1 fruit fly cellular context compared by ENCODE assay signal in the genomic region with DNA sequence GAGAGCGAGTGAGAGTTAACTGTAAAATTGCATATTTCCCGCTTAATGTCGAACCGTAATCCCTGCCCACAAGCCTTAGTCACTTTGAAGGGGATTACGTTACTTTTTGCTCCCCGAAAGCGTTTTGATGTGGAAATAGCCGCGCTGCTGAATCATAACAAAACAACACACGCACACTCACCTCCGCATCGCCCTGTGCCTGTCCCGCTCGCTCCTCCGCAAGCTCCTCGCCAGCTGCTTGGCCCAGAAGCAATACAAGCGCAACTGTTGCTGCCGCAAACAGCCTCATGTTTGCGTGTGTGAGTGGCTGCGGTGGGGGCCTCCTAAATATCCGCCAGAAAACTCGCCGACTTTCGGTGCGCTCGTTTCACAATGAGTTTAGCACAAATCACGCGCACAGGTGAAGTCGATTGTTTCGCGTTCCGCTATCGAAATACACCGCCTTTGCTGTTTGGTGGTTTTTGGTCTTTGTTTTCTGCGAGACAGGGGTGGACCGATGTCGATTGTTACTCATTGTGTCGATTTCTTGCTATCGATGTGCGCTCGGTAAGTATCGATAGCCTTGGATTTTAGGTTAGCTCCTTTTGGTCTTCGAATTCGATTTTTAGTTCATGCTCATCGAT.
TF ChIP-seq lines count a peak whose summit lies in the region.

Gene CtsF (minus strand): TSS at position 503 of the 623 bp plus-strand sequence.

TF ChIP-seq in whole organism, embryonic, 481 proteins besides CTCF, POLR2A, EP300 and RAD21 (continued from another document and continues in another):
- TF ChIP-seq Vsx1 (GFP tag; optimal IDR thresholded peaks at IDR 0.05; lab: Kevin White, UChicago) (no peak), NK7.1 (GFP tag; optimal IDR thresholded peaks at IDR 0.05; lab: Kevin White, UChicago) (peak; percentile 8), Fer3 (tag; optimal IDR thresholded peaks at IDR 0.05; lab: Kevin White, UChicago) (no peak), CG11504 (tag; optimal IDR thresholded peaks at IDR 0.05; lab: Kevin White, UChicago) (peak; percentile 13), knrl (GFP tag; IDR thresholded peaks at IDR 0.05; lab: Robert Waterston, UW; ENCODE audit: partially characterized antibody) (peak; percentile 97), wor (GFP tag; IDR thresholded peaks at IDR 0.05; lab: Robert Waterston, UW) (no peak), CG34224 (GFP tag; IDR thresholded peaks at IDR 0.05; lab: Robert Waterston, UW; ENCODE audit: partially characterized antibody) (peak; percentile 100), CG1024 (GFP tag; IDR thresholded peaks at IDR 0.05; lab: Robert Waterston, UW) (no peak), ham (GFP tag; IDR thresholded peaks at IDR 0.05; lab: Robert Waterston, UW) (no peak), az2 (GFP tag; optimal IDR thresholded peaks at IDR 0.05; lab: Kevin White, UChicago) (no peak), lov (optimal IDR thresholded peaks at IDR 0.05; lab: Kevin White, UChicago) (no peak), lov (GFP tag; IDR thresholded peaks at IDR 0.05; lab: Robert Waterston, UW) (0 out of 3 replicates have a peak, but pooled peaks have one; percentile 21), CG1832 (GFP tag; optimal IDR thresholded peaks at IDR 0.05; lab: Kevin White, UChicago) (peak; percentile 84), dmrt11E (tag; optimal IDR thresholded peaks at IDR 0.05; lab: Kevin White, UChicago) (no peak), CG8290 (GFP tag; optimal IDR thresholded peaks at IDR 0.05; lab: Kevin White, UChicago) (no peak), CG8290 (tag; optimal IDR thresholded peaks at IDR 0.05; lab: Kevin White, UChicago) (peak in 1 of 2 experiments; percentile 25), CG9797 (GFP tag; optimal IDR thresholded peaks at IDR 0.05; lab: Kevin White, UChicago) (peak; percentile 39), pita (GFP tag; optimal IDR thresholded peaks at IDR 0.05; lab: Kevin White, UChicago) (no peak), Dek (tag; optimal IDR thresholded peaks at IDR 0.05; lab: Kevin White, UChicago) (no peak), CG12744 (GFP tag; optimal IDR thresholded peaks at IDR 0.05; lab: Kevin White, UChicago) (no peak), kah (GFP tag; optimal IDR thresholded peaks at IDR 0.05; lab: Kevin White, UChicago) (peak; percentile 55), D (optimal IDR thresholded peaks at IDR 0.05; lab: Kevin White, UChicago) (peak; percentile 71), D (GFP tag; optimal IDR thresholded peaks at IDR 0.05; lab: Kevin White, UChicago) (no peak), ssp (GFP tag; IDR thresholded peaks at IDR 0.05; lab: Robert Waterston, UW) (0 out of 2 replicates have a peak, but pooled peaks have one; percentile 20), salm (tag; optimal IDR thresholded peaks at IDR 0.05; lab: Kevin White, UChicago) (no peak), bcd (GFP tag; optimal IDR thresholded peaks at IDR 0.05; lab: Kevin White, UChicago) (no peak), MBD-R2 (GFP tag; IDR thresholded peaks at IDR 0.05; lab: Robert Waterston, UW) (peak; percentile 70), CG32532 (GFP tag; IDR thresholded peaks at IDR 0.05; lab: Robert Waterston, UW) (peak; percentile 34; the same call in 1 of the 2 replicates), GATAe (GFP tag; conservative IDR thresholded peaks at IDR 0.05; lab: Robert Waterston, UW) (no peak), insv (GFP tag; optimal IDR thresholded peaks at IDR 0.05; lab: Kevin White, UChicago) (no peak), CG8944 (GFP tag; optimal IDR thresholded peaks at IDR 0.05; lab: Kevin White, UChicago) (no peak), CG13424 (tag; optimal IDR thresholded peaks at IDR 0.05; lab: Kevin White, UChicago) (no peak), Oaz (GFP tag; IDR thresholded peaks at IDR 0.05; lab: Robert Waterston, UW) (no peak), Bdp1 (GFP tag; optimal IDR thresholded peaks at IDR 0.05; lab: Kevin White, UChicago) (no peak), CG10209 (GFP tag; optimal IDR thresholded peaks at IDR 0.05; lab: Kevin White, UChicago) (no peak), psq (GFP tag; optimal IDR thresholded peaks at IDR 0.05; lab: Kevin White, UChicago) (no peak), Xbp1 (GFP tag; optimal IDR thresholded peaks at IDR 0.05; lab: Kevin White, UChicago) (peak; percentile 12), CG11456 (GFP tag; IDR thresholded peaks at IDR 0.05; lab: Robert Waterston, UW) (no peak; the same call in 2 of the 3 replicates), Dip3 (GFP tag; optimal IDR thresholded peaks at IDR 0.05; lab: Kevin White, UChicago) (no peak), gcm (GFP tag; optimal IDR thresholded peaks at IDR 0.05; lab: Kevin White, UChicago) (no peak), lab (GFP tag; optimal IDR thresholded peaks at IDR 0.05; lab: Kevin White, UChicago) (peak; percentile 54), Sry-β (GFP tag; optimal IDR thresholded peaks at IDR 0.05; lab: Kevin White, UChicago) (no peak), Hmx (GFP tag; optimal IDR thresholded peaks at IDR 0.05; lab: Kevin White, UChicago) (no peak), run (tag; optimal IDR thresholded peaks at IDR 0.05; lab: Kevin White, UChicago) (peak; percentile 47), CG14667 (GFP tag; IDR thresholded peaks at IDR 0.05; lab: Robert Waterston, UW) (no peak), CG11398 (GFP tag; optimal IDR thresholded peaks at IDR 0.05; lab: Kevin White, UChicago) (peak; percentile 28), tin (GFP tag; optimal IDR thresholded peaks at IDR 0.05; lab: Kevin White, UChicago) (no peak), Stat92E (GFP tag; optimal IDR thresholded peaks at IDR 0.05; lab: Kevin White, UChicago) (peak in 1 of 3 experiments; percentile 27), D19B (GFP tag; optimal IDR thresholded peaks at IDR 0.05; lab: Kevin White, UChicago) (no peak), hbn (GFP tag; IDR thresholded peaks at IDR 0.05; lab: Robert Waterston, UW; ENCODE audit: partially characterized antibody) (peak; percentile 98), hkb (optimal IDR thresholded peaks at IDR 0.05; lab: Kevin White, UChicago) (no peak), hkb (GFP tag; IDR thresholded peaks at IDR 0.05; lab: Robert Waterston, UW) (no peak), HLH3B (GFP tag; IDR thresholded peaks at IDR 0.05; lab: Robert Waterston, UW) (no peak), CG31365 (tag; optimal IDR thresholded peaks at IDR 0.05; lab: Kevin White, UChicago) (no peak), odd (GFP tag; optimal IDR thresholded peaks at IDR 0.05; lab: Kevin White, UChicago) (peak; percentile 35), CG7745 (tag; optimal IDR thresholded peaks at IDR 0.05; lab: Kevin White, UChicago) (no peak), CG10543 (GFP tag; optimal IDR thresholded peaks at IDR 0.05; lab: Kevin White, UChicago) (peak; percentile 64), CG34376 (GFP tag; optimal IDR thresholded peaks at IDR 0.05; lab: Kevin White, UChicago) (peak; percentile 42), crc (GFP tag; optimal IDR thresholded peaks at IDR 0.05; lab: Kevin White, UChicago) (no peak), D19A (tag; optimal IDR thresholded peaks at IDR 0.05; lab: Kevin White, UChicago) (no peak), Rx (GFP tag; IDR thresholded peaks at IDR 0.05; lab: Robert Waterston, UW) (no peak), CG33213 (GFP tag; optimal IDR thresholded peaks at IDR 0.05; lab: Kevin White, UChicago) (peak; percentile 37), CG1529 (GFP tag; optimal IDR thresholded peaks at IDR 0.05; lab: Kevin White, UChicago) (no peak), unpg (GFP tag; optimal IDR thresholded peaks at IDR 0.05; lab: Kevin White, UChicago) (peak; percentile 3), CG15011 (GFP tag; optimal IDR thresholded peaks at IDR 0.05; lab: Kevin White, UChicago) (no peak), CG14014 (GFP tag; IDR thresholded peaks at IDR 0.05; lab: Robert Waterston, UW) (no peak), ac (GFP tag; optimal IDR thresholded peaks at IDR 0.05; lab: Kevin White, UChicago) (no peak), CG1603 (tag; optimal IDR thresholded peaks at IDR 0.05; lab: Kevin White, UChicago) (peak; percentile 48), CG4424 (GFP tag; optimal IDR thresholded peaks at IDR 0.05; lab: Kevin White, UChicago) (no peak), CG10462 (GFP tag; optimal IDR thresholded peaks at IDR 0.05; lab: Kevin White, UChicago) (no peak), CG30020 (tag; optimal IDR thresholded peaks at IDR 0.05; lab: Kevin White, UChicago) (peak; percentile 43), Gsc (GFP tag; IDR thresholded peaks at IDR 0.05; lab: Robert Waterston, UW) (no peak), CG13296 (GFP tag; optimal IDR thresholded peaks at IDR 0.05; lab: Kevin White, UChicago) (peak; percentile 30), bigmax (GFP tag; optimal IDR thresholded peaks at IDR 0.05; lab: Kevin White, UChicago) (peak; percentile 99), CG18476 (GFP tag; optimal IDR thresholded peaks at IDR 0.05; lab: Kevin White, UChicago) (no peak), Adf1 (GFP tag; IDR thresholded peaks at IDR 0.05; lab: Robert Waterston, UW) (peak; percentile 67), CG43689 (GFP tag; IDR thresholded peaks at IDR 0.05; lab: Robert Waterston, UW) (no peak), pb (GFP tag; optimal IDR thresholded peaks at IDR 0.05; lab: Kevin White, UChicago) (no peak), cas (GFP tag; IDR thresholded peaks at IDR 0.05; lab: Robert Waterston, UW) (no peak), fd102C (GFP tag; optimal IDR thresholded peaks at IDR 0.05; lab: Kevin White, UChicago) (no peak), CG4820 (GFP tag; optimal IDR thresholded peaks at IDR 0.05; lab: Kevin White, UChicago) (no peak), MESR4 (GFP tag; optimal IDR thresholded peaks at IDR 0.05; lab: Kevin White, UChicago) (peak; percentile 90), pfk (GFP tag; optimal IDR thresholded peaks at IDR 0.05; lab: Kevin White, UChicago) (no peak), Bgb (GFP tag; IDR thresholded peaks at IDR 0.05; lab: Robert Waterston, UW; ENCODE audit: partially characterized antibody) (peak; percentile 100), stc (GFP tag; IDR thresholded peaks at IDR 0.05; lab: Robert Waterston, UW) (peak; percentile 29; the same call in 1 of the 2 replicates), Hey (tag; optimal IDR thresholded peaks at IDR 0.05; lab: Kevin White, UChicago) (no peak), nmo (GFP tag; optimal IDR thresholded peaks at IDR 0.05; lab: Kevin White, UChicago) (peak; percentile 41), emc (GFP tag; optimal IDR thresholded peaks at IDR 0.05; lab: Kevin White, UChicago) (no peak), Bteb2 (GFP tag; optimal IDR thresholded peaks at IDR 0.05; lab: Kevin White, UChicago) (no peak), E2f2 (GFP tag; IDR thresholded peaks at IDR 0.05; lab: Robert Waterston, UW) (peak; percentile 95), p53 (GFP tag; optimal IDR thresholded peaks at IDR 0.05; lab: Kevin White, UChicago) (peak; percentile 0), CG10366 (GFP tag; IDR thresholded peaks at IDR 0.05; lab: Robert Waterston, UW) (no peak), nerfin-2 (GFP tag; IDR thresholded peaks at IDR 0.05; lab: Robert Waterston, UW; ENCODE audit: partially characterized antibody) (peak; percentile 100), ap (GFP tag; IDR thresholded peaks at IDR 0.05; lab: Robert Waterston, UW) (no peak), Mes4 (GFP tag; optimal IDR thresholded peaks at IDR 0.05; lab: Kevin White, UChicago) (peak; percentile 11), sna (GFP tag; IDR thresholded peaks at IDR 0.05; lab: Robert Waterston, UW; ENCODE audit: partially characterized antibody) (peak; percentile 99), CG3281 (GFP tag; optimal IDR thresholded peaks at IDR 0.05; lab: Kevin White, UChicago) (no peak), CG14860 (GFP tag; IDR thresholded peaks at IDR 0.05; lab: Robert Waterston, UW; ENCODE audit: partially characterized antibody) (peak; percentile 100), sens (GFP tag; lab: Kevin White, UChicago) (peak; percentile 38), btn (GFP tag; optimal IDR thresholded peaks at IDR 0.05; lab: Kevin White, UChicago) (no peak), zfh1 (GFP tag; IDR thresholded peaks at IDR 0.05; lab: Robert Waterston, UW) (no peak), jigr1 (GFP tag; IDR thresholded peaks at IDR 0.05; lab: Robert Waterston, UW) (no peak), jing (GFP tag; optimal IDR thresholded peaks at IDR 0.05; lab: Kevin White, UChicago) (no peak), chn (GFP tag; optimal IDR thresholded peaks at IDR 0.05; lab: Kevin White, UChicago) (peak; percentile 15), ttk (GFP tag; IDR thresholded peaks at IDR 0.05; lab: Robert Waterston, UW) (no peak), CG12236 (GFP tag; optimal IDR thresholded peaks at IDR 0.05; lab: Kevin White, UChicago) (no peak), CG9932 (GFP tag; IDR thresholded peaks at IDR 0.05; lab: Robert Waterston, UW) (peak; percentile 62), oc (tag; optimal IDR thresholded peaks at IDR 0.05; lab: Kevin White, UChicago) (no peak), CG11696 (GFP tag; IDR thresholded peaks at IDR 0.05; lab: Robert Waterston, UW) (no peak), CG7963 (GFP tag; IDR thresholded peaks at IDR 0.05; lab: Robert Waterston, UW; ENCODE audit: partially characterized antibody) (peak; percentile 99), CG16779 (GFP tag; IDR thresholded peaks at IDR 0.05; lab: Robert Waterston, UW) (no peak), Ets65A (GFP tag; lab: Kevin White, UChicago) (no peak), ab (GFP tag; optimal IDR thresholded peaks at IDR 0.05; lab: Kevin White, UChicago) (no peak), CG12391 (tag; optimal IDR thresholded peaks at IDR 0.05; lab: Kevin White, UChicago) (peak; percentile 33), CG3838 (GFP tag; optimal IDR thresholded peaks at IDR 0.05; lab: Kevin White, UChicago) (no peak), ftz-f1 (GFP tag; optimal IDR thresholded peaks at IDR 0.05; lab: Kevin White, UChicago) (peak; percentile 71), Nf-YC (tag; optimal IDR thresholded peaks at IDR 0.05; lab: Kevin White, UChicago) (peak; percentile 49), tx (GFP tag; optimal IDR thresholded peaks at IDR 0.05; lab: Kevin White, UChicago) (no peak), CG12769 (tag; optimal IDR thresholded peaks at IDR 0.05; lab: Kevin White, UChicago) (peak; percentile 84), CG7786 (GFP tag; optimal IDR thresholded peaks at IDR 0.05; lab: Kevin White, UChicago) (no peak), crol (GFP tag; IDR thresholded peaks at IDR 0.05; lab: Robert Waterston, UW) (peak; percentile 87), CG5180 (GFP tag; optimal IDR thresholded peaks at IDR 0.05; lab: Kevin White, UChicago) (no peak), MTF-1 (GFP tag; optimal IDR thresholded peaks at IDR 0.05; lab: Kevin White, UChicago; ENCODE audit: borderline replicate concordance) (no peak), CG12942 (GFP tag; optimal IDR thresholded peaks at IDR 0.05; lab: Kevin White, UChicago) (no peak), CG12299 (tag; optimal IDR thresholded peaks at IDR 0.05; lab: Kevin White, UChicago) (peak; percentile 28), mirr (GFP tag; optimal IDR thresholded peaks at IDR 0.05; lab: Kevin White, UChicago) (peak; percentile 17), zen2 (GFP tag; IDR thresholded peaks at IDR 0.05; lab: Robert Waterston, UW; ENCODE audit: partially characterized antibody) (peak; percentile 100)
